Worm (Caenorhabditis elegans) whole organism, midembryonic: ENCODE results near the gene acl-9.

Experiments used
- T22C8.4 ChIP-seq: fragments of 200-800 bp; sonication (Bioruptor generic); IDR thresholded peaks from 2 replicates; pipeline ENCODE4 v1.3.6; 2022; ENCODE audit warnings: missing genetic modification characterization, missing compliant biosample characterization
- cog-1 ChIP-seq: sonication (generic microtip); optimal IDR thresholded peaks from 2 replicates; lab custom pipeline; 2016; ENCODE audit warnings: missing genetic modification characterization, missing compliant biosample characterization
- flt-1 ChIP-seq: fragments of 200-800 bp; sonication (Bioruptor generic); IDR thresholded peaks from 2 replicates; pipeline ENCODE4 v1.3.6; 2022; ENCODE audit warnings: missing genetic modification characterization, missing compliant biosample characterization
- tab-1 ChIP-seq: fragments of 200-800 bp; sonication (Bioruptor generic); IDR thresholded peaks from 2 replicates; pipeline ENCODE4 v1.3.6; 2022; ENCODE audit warnings: missing genetic modification characterization, missing compliant biosample characterization

DNA sequence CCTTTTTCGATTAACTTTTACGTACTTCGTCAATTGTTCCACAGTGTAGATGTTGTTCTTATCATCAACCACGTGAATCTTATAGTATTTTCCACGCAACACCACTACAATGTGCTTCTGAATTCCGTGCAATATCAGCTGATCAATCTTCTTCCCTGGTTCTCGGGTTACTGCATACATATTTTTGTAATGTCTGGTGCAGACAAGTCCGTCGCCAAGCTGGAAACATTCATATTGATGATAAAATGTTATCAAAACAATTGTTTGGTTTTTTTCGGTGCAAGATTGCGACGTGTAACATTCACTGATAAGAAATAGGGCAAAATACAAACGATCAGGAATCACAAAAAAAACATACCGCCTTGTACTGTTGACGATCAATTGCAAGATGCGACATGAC lies 39.5 kb downstream of the acl-9 start:
- TF ChIP-seq flt-1 (GFP tag; lab: Robert Waterston, UW): no peak
- no peak for TF ChIP-seq T22C8.4 (GFP tag; lab: Robert Waterston, UW)
- no peak for TF ChIP-seq tab-1 (GFP tag; lab: Robert Waterston, UW)
- no peak for TF ChIP-seq cog-1 (tag; lab: Kevin White, UChicago)
